Fruit fly (Drosophila melanogaster) whole organism, embryonic: ENCODE results near the gene PAPLA1.

Experiments used
- B-H2 ChIP-seq: fragments of 200-800 bp; sonication (Bioruptor generic); optimal IDR thresholded peaks from 2 replicates; lab custom pipeline; 2018; ENCODE audit warnings: missing biosample characterization, mild to moderate bottlenecking, missing genetic modification characterization
- CG12391 ChIP-seq: fragments of 200-800 bp; sonication (Bioruptor generic); optimal IDR thresholded peaks from 3 replicates; lab custom pipeline; 2018; ENCODE audit warnings: missing biosample characterization, mild to moderate bottlenecking, missing genetic modification characterization, moderate library complexity
- CG12769 ChIP-seq: fragments of 200-800 bp; sonication (Bioruptor generic); optimal IDR thresholded peaks from 2 replicates; lab custom pipeline; 2019; ENCODE audit warnings: missing biosample characterization, mild to moderate bottlenecking, missing genetic modification characterization, moderate library complexity
- CG13424 ChIP-seq: fragments of 200-800 bp; sonication (Bioruptor generic); optimal IDR thresholded peaks from 2 replicates; lab custom pipeline; 2019; ENCODE audit warnings: missing biosample characterization, mild to moderate bottlenecking, missing genetic modification characterization, moderate library complexity
- CG13894 ChIP-seq: fragments of 200-800 bp; sonication (Bioruptor generic); optimal IDR thresholded peaks from 3 replicates; lab custom pipeline; 2018; ENCODE audit warnings: missing biosample characterization, mild to moderate bottlenecking, missing genetic modification characterization, moderate library complexity
- CG14050 ChIP-seq: fragments of 200-800 bp; sonication (Bioruptor generic); IDR thresholded peaks from 3 replicates; pipeline ENCODE4 v1.3.6; 2022; ENCODE audit warnings: missing biosample characterization, missing genetic modification characterization
- CG17359 ChIP-seq: fragments of 200-800 bp; sonication (Bioruptor generic); optimal IDR thresholded peaks from 3 replicates; lab custom pipeline; 2018; ENCODE audit warnings: missing biosample characterization, mild to moderate bottlenecking, missing genetic modification characterization, moderate library complexity
- CG32532 ChIP-seq: fragments of 200-800 bp; sonication (Bioruptor generic); IDR thresholded peaks from 2 replicates; pipeline ENCODE4 v1.3.6; 2022; ENCODE audit warnings: missing biosample characterization, missing genetic modification characterization
- CG4730 ChIP-seq: fragments of 200-800 bp; sonication (Bioruptor generic); IDR thresholded peaks from 2 replicates; pipeline ENCODE4 v1.3.6; 2022; ENCODE audit warnings: missing biosample characterization, missing genetic modification characterization
- CG7928 ChIP-seq: fragments of 200-800 bp; sonication (Bioruptor generic); optimal IDR thresholded peaks from 2 replicates; lab custom pipeline; 2017; ENCODE audit warnings: missing biosample characterization, mild to moderate bottlenecking, missing genetic modification characterization
- Doc2 ChIP-seq: fragments of 200-800 bp; sonication (Bioruptor generic); IDR thresholded peaks from 2 replicates; pipeline ENCODE4 v1.3.6; 2022; ENCODE audit warnings: missing biosample characterization, missing genetic modification characterization
- GATAe ChIP-seq: fragments of 200-800 bp; sonication (Bioruptor generic); conservative IDR thresholded peaks from 2 replicates; pipeline ENCODE4 v1.3.6; 2022; ENCODE audit warnings: missing biosample characterization, missing genetic modification characterization
- H2.0 ChIP-seq: fragments of 200-800 bp; sonication (Bioruptor generic); IDR thresholded peaks from 2 replicates; pipeline ENCODE4 v1.3.6; 2022; ENCODE audit warnings: missing biosample characterization, missing genetic modification characterization
- Hmr ChIP-seq: fragments of 200-800 bp; sonication (Bioruptor generic); optimal IDR thresholded peaks from 3 replicates; lab custom pipeline; 2017; ENCODE audit warnings: mild to moderate bottlenecking, missing biosample characterization, missing genetic modification reagents, missing genetic modification characterization
- MBD-R2 ChIP-seq: fragments of 200-800 bp; sonication (Bioruptor generic); IDR thresholded peaks from 2 replicates; pipeline ENCODE4 v1.3.6; 2022; ENCODE audit warnings: missing biosample characterization, missing genetic modification characterization
- Med ChIP-seq: fragments of 200-800 bp; sonication (Bioruptor generic); peaks from one replicate; lab custom pipeline; 2016; ENCODE audit warnings: missing biosample characterization, missing genetic modification characterization, mild to moderate bottlenecking, inconsistent platforms, moderate library complexity
- Nf-YA ChIP-seq: fragments of 200-800 bp; sonication (Bioruptor generic); IDR thresholded peaks from 2 replicates; pipeline ENCODE4 v1.3.6; 2022; ENCODE audit warnings: missing biosample characterization, missing genetic modification characterization
- Rfx ChIP-seq: fragments of 200-800 bp; sonication (Bioruptor generic); IDR thresholded peaks from 2 replicates; pipeline ENCODE4 v1.3.6; 2022; ENCODE audit warnings: missing biosample characterization, missing genetic modification characterization
- Ssrp ChIP-seq: fragments of 200-800 bp; sonication (Bioruptor generic); optimal IDR thresholded peaks from 2 replicates; lab custom pipeline; 2018; ENCODE audit warnings: missing biosample characterization, mild to moderate bottlenecking, missing genetic modification characterization, moderate library complexity
- Usf ChIP-seq: fragments of 200-800 bp; sonication (Bioruptor generic); optimal IDR thresholded peaks from 2 replicates; lab custom pipeline; 2017; ENCODE audit warnings: missing genotype, missing biosample characterization, missing genetic modification characterization
- abd-A ChIP-seq: fragments of 200-800 bp; sonication (Bioruptor generic); optimal IDR thresholded peaks from 3 replicates; lab custom pipeline; 2019; ENCODE audit warnings: missing biosample characterization, mild to moderate bottlenecking, missing genetic modification characterization, moderate library complexity
- cg ChIP-seq: fragments of 200-800 bp; sonication (Bioruptor generic); optimal IDR thresholded peaks from 3 replicates; lab custom pipeline; 2019; ENCODE audit warnings: missing biosample characterization, mild to moderate bottlenecking, missing genetic modification characterization, moderate library complexity
- chinmo ChIP-seq: fragments of 200-800 bp; sonication (Bioruptor generic); IDR thresholded peaks from 4 replicates; pipeline ENCODE4 v1.3.6; 2022; ENCODE audit warnings: missing biosample characterization, missing genetic modification characterization; ENCODE audit not compliant: partially characterized antibody
- chm ChIP-seq: fragments of 200-800 bp; sonication (Bioruptor generic); IDR thresholded peaks from 2 replicates; pipeline ENCODE4 v1.3.6; 2022; ENCODE audit warnings: missing biosample characterization, missing genetic modification characterization
- crol ChIP-seq: fragments of 200-800 bp; sonication (Bioruptor generic); IDR thresholded peaks from 2 replicates; pipeline ENCODE4 v1.3.6; 2022; ENCODE audit warnings: missing biosample characterization, missing genetic modification characterization
- cwo ChIP-seq: fragments of 200-800 bp; sonication (Bioruptor generic); optimal IDR thresholded peaks from 3 replicates; lab custom pipeline; 2017; ENCODE audit warnings: missing biosample characterization, missing genetic modification characterization, mild to moderate bottlenecking, moderate library complexity, missing genetic modification reagents
- ftz-f1 ChIP-seq: fragments of 200-800 bp; sonication (Bioruptor generic); optimal IDR thresholded peaks from 2 replicates; lab custom pipeline; 2016; ENCODE audit warnings: missing biosample characterization, missing genetic modification characterization
- gcm ChIP-seq: fragments of 200-800 bp; sonication (Bioruptor generic); optimal IDR thresholded peaks from 2 replicates; lab custom pipeline; 2019; ENCODE audit warnings: missing biosample characterization, mild to moderate bottlenecking, missing genetic modification characterization, moderate library complexity
- gro ChIP-seq: fragments of 200-800 bp; sonication (Bioruptor generic); optimal IDR thresholded peaks from 2 replicates; lab custom pipeline; 2016; ENCODE audit warnings: missing biosample characterization, missing genetic modification characterization
- klu ChIP-seq: fragments of 200-800 bp; sonication (Bioruptor generic); IDR thresholded peaks from 2 replicates; pipeline ENCODE4 v1.3.6; 2022; ENCODE audit warnings: missing biosample characterization, missing genetic modification characterization
- mirr ChIP-seq: fragments of 200-800 bp; sonication (Bioruptor generic); optimal IDR thresholded peaks from 3 replicates; lab custom pipeline; 2018; ENCODE audit warnings: missing biosample characterization, mild to moderate bottlenecking, missing genetic modification characterization
- mld ChIP-seq: fragments of 200-800 bp; sonication (Bioruptor generic); IDR thresholded peaks from 3 replicates; pipeline ENCODE4 v1.3.6; 2022; ENCODE audit warnings: missing biosample characterization, missing genetic modification characterization; ENCODE audit not compliant: partially characterized antibody
- rib ChIP-seq: fragments of 200-800 bp; sonication (Bioruptor generic); IDR thresholded peaks from 2 replicates; pipeline ENCODE4 v1.3.6; 2022; ENCODE audit warnings: missing biosample characterization, missing genetic modification characterization
- scrt ChIP-seq: fragments of 200-800 bp; sonication (Bioruptor generic); optimal IDR thresholded peaks from 2 replicates; lab custom pipeline; 2018; ENCODE audit warnings: missing biosample characterization, mild to moderate bottlenecking, missing genetic modification characterization, moderate library complexity
- sd ChIP-seq: fragments of 200-800 bp; sonication (Bioruptor generic); optimal IDR thresholded peaks from 3 replicates; lab custom pipeline; 2018; ENCODE audit warnings: missing biosample characterization, mild to moderate bottlenecking, missing genetic modification characterization, moderate library complexity
- tgo ChIP-seq: fragments of 200-800 bp; sonication (Bioruptor generic); IDR thresholded peaks from 3 replicates; pipeline ENCODE4 v1.3.6; 2022; ENCODE audit warnings: missing biosample characterization, missing genetic modification characterization
- vvl ChIP-seq: fragments of 200-800 bp; sonication (Bioruptor generic); IDR thresholded peaks from 2 replicates; pipeline ENCODE4 v1.3.6; 2022; ENCODE audit warnings: missing biosample characterization, missing genetic modification characterization

Gene PAPLA1

dm6 chr2L:8171544-8171943 is 12.1 kb upstream of the PAPLA1 start (continued):
- peak; percentile 83 for TF ChIP-seq crol
- peak; percentile 37 for TF ChIP-seq mirr (GFP tag; lab: Kevin White, UChicago)
- no peak for TF ChIP-seq CG4730 (GFP tag; lab: Robert Waterston, UW)
- TF ChIP-seq ftz-f1 (GFP tag; lab: Kevin White, UChicago), result peak; percentile 69
- TF ChIP-seq gcm (GFP tag; lab: Kevin White, UChicago), result peak; percentile 79
- TF ChIP-seq B-H2 (GFP tag; lab: Kevin White, UChicago), result peak; percentile 2
- TF ChIP-seq klu (GFP tag; lab: Robert Waterston, UW), result peak; percentile 49
- peak; percentile 78 for TF ChIP-seq Med (GFP tag; lab: Kevin White, UChicago)
- TF ChIP-seq chinmo (GFP tag; lab: Robert Waterston, UW), result 0 out of 4 replicates have a peak, but pooled peaks have one; percentile 64

- no peak for TF ChIP-seq Hmr
- TF ChIP-seq CG12769 (tag; lab: Kevin White, UChicago), result peak; percentile 37
- 0 out of 2 replicates have a peak, but pooled peaks have one; percentile 35 for TF ChIP-seq rib
- TF ChIP-seq cg (GFP tag; lab: Kevin White, UChicago), result peak; percentile 36
- no peak for TF ChIP-seq H2.0 (GFP tag; lab: Robert Waterston, UW)
- TF ChIP-seq tgo (GFP tag; lab: Robert Waterston, UW), result no peak
- TF ChIP-seq CG13894, result peak; percentile 93
- TF ChIP-seq chinmo (GFP tag; lab: Robert Waterston, UW), result 0 out of 4 replicates have a peak, but pooled peaks have one; percentile 26
- TF ChIP-seq cwo (GFP tag; lab: Kevin White, UChicago), result peak; percentile 49
- no peak for TF ChIP-seq MBD-R2 (GFP tag; lab: Robert Waterston, UW)
- TF ChIP-seq Nf-YA (GFP tag; lab: Robert Waterston, UW), result no peak
- peak; percentile 50 for TF ChIP-seq Med (GFP tag; lab: Kevin White, UChicago)
- peak; percentile 93 for TF ChIP-seq sd (tag; lab: Kevin White, UChicago)
- TF ChIP-seq mld, result no peak
- TF ChIP-seq Rfx (GFP tag; lab: Robert Waterston, UW), result peak; percentile 19; the same call in 1 of the 2 replicates
- no peak for TF ChIP-seq gro (GFP tag; lab: Kevin White, UChicago)
- peak; percentile 43; the same call in 1 of the 2 replicates for TF ChIP-seq CG32532 (GFP tag; lab: Robert Waterston, UW)
- TF ChIP-seq vvl, result peak; percentile 42; the same call in 1 of the 2 replicates
- TF ChIP-seq CG17359 (tag; lab: Kevin White, UChicago), result no peak
- peak; percentile 83 for TF ChIP-seq crol
- no peak for TF ChIP-seq chm (GFP tag; lab: Robert Waterston, UW)
- TF ChIP-seq abd-A, result peak; percentile 22
- no peak for TF ChIP-seq Usf
- TF ChIP-seq CG7928 (GFP tag; lab: Kevin White, UChicago), result no peak
- TF ChIP-seq GATAe (GFP tag; lab: Robert Waterston, UW), result no peak
- TF ChIP-seq scrt (GFP tag; lab: Kevin White, UChicago), result peak; percentile 22
- no peak for TF ChIP-seq CG13424 (tag; lab: Kevin White, UChicago)
- no peak for TF ChIP-seq Doc2 (GFP tag; lab: Robert Waterston, UW)
- peak; percentile 30 for TF ChIP-seq mirr (GFP tag; lab: Kevin White, UChicago)
Observed at dm6 chr2L:8170600-8171182, 11.3 kb upstream of the PAPLA1 start.

- TF ChIP-seq Ssrp (tag; lab: Kevin White, UChicago) (no peak), CG32532 (GFP tag; lab: Robert Waterston, UW) (no peak), CG12391 (no peak), CG14050 (GFP tag; lab: Robert Waterston, UW) (no peak)
Observed at dm6 chr2L:8168075-8168474, 8.6 kb upstream of the PAPLA1 start.
